Worm (Caenorhabditis elegans) whole organism, L4 larva: ENCODE results near the gene D2024.18.
A peak's percentile ranks its signal among the peaks of the same experiment; 100 is the strongest.

Source experiments
- D1046.2 ChIP-seq: fragments of 200-800 bp; sonication (Bioruptor generic); IDR thresholded peaks from 2 replicates; pipeline ENCODE4 v1.3.6; 2022; ENCODE audit warnings: missing genetic modification characterization, missing compliant biosample characterization
- F10B5.3 ChIP-seq: sonication (generic microtip); optimal IDR thresholded peaks from 2 replicates; lab custom pipeline; 2016; ENCODE audit warnings: mild to moderate bottlenecking, missing genetic modification characterization, missing compliant biosample characterization
- F26F4.8 ChIP-seq: fragments of 200-800 bp; sonication (Bioruptor generic); conservative IDR thresholded peaks from 2 replicates; pipeline ENCODE4 v1.3.6; 2022; ENCODE audit warnings: missing genetic modification characterization, missing compliant biosample characterization
- F37D6.2 ChIP-seq: sonication (generic microtip); optimal IDR thresholded peaks from 2 replicates; lab custom pipeline; 2016; ENCODE audit warnings: mild to moderate bottlenecking, missing genetic modification characterization, missing compliant biosample characterization
- F44E2.7 ChIP-seq: fragments of 200-800 bp; sonication (Bioruptor generic); IDR thresholded peaks from 2 replicates; pipeline ENCODE4 v2.1.2; 2022; ENCODE audit warnings: missing genetic modification characterization, missing compliant biosample characterization
- F49E8.2 ChIP-seq: sonication (generic microtip); optimal IDR thresholded peaks from 2 replicates; lab custom pipeline; 2016; ENCODE audit warnings: missing compliant biosample characterization, mild to moderate bottlenecking, missing genetic modification characterization, borderline replicate concordance
- R02D3.7 ChIP-seq: fragments of 150-350 bp; sonication (generic microtip); optimal IDR thresholded peaks from 3 replicates; lab custom pipeline; 2014; ENCODE audit warnings: missing biosample characterization, missing genetic modification characterization
- ama-1 ChIP-seq: fragments of 150-350 bp; optimal IDR thresholded peaks from 2 replicates; lab custom pipeline; 2014; ENCODE audit warnings: inconsistent platforms, mixed read lengths
- attf-4 ChIP-seq: sonication (generic microtip); optimal IDR thresholded peaks from 3 replicates; lab custom pipeline; 2017; ENCODE audit warnings: missing biosample characterization, missing genetic modification characterization
- ceh-28 ChIP-seq: fragments of 150-350 bp; optimal IDR thresholded peaks from 2 replicates; lab custom pipeline; 2014; ENCODE audit warnings: missing biosample characterization, missing genetic modification reagents, missing genetic modification characterization
- ceh-44 ChIP-seq: fragments of 200-800 bp; sonication (Bioruptor generic); IDR thresholded peaks from 2 replicates; pipeline ENCODE4 v1.3.6; 2022; ENCODE audit warnings: missing genetic modification reagents, missing genetic modification characterization, missing compliant biosample characterization
- ces-1 ChIP-seq: fragments of 150-350 bp; sonication (generic microtip); optimal IDR thresholded peaks from 4 replicates; lab custom pipeline; 2014; ENCODE audit warnings: missing biosample characterization, missing genetic modification reagents, missing genetic modification characterization
- ctbp-1 ChIP-seq: fragments of 200-800 bp; sonication (Bioruptor generic); IDR thresholded peaks from 2 replicates; pipeline ENCODE4 v1.3.6; 2022; ENCODE audit warnings: missing genetic modification reagents, missing genetic modification characterization, missing compliant biosample characterization
- daf-16 ChIP-seq, 3 experiments: sonication (generic microtip); optimal IDR thresholded peaks; 2 replicates each; lab custom pipeline; 2016 to 2017; ENCODE audit warnings: missing genetic modification characterization in 3 of 3, missing genetic modification reagents in 3 of 3, mild to moderate bottlenecking in 2 of 3, missing compliant biosample characterization in 2 of 3, missing biosample characterization in 1 of 3, moderate library complexity in 1 of 3
- daf-19 ChIP-seq: fragments of 200-800 bp; sonication (Bioruptor generic); conservative IDR thresholded peaks from 2 replicates; pipeline ENCODE4 v1.3.6; 2022; ENCODE audit warnings: missing genetic modification characterization, missing compliant biosample characterization
- daf-8 ChIP-seq: fragments of 200-800 bp; sonication (Bioruptor generic); IDR thresholded peaks from 2 replicates; pipeline ENCODE4 v1.3.6; 2022; ENCODE audit warnings: missing genetic modification characterization, missing compliant biosample characterization
- dmd-6 ChIP-seq: fragments of 200-800 bp; sonication (Bioruptor generic); IDR thresholded peaks from 2 replicates; pipeline ENCODE4 v1.3.6; 2022; ENCODE audit warnings: missing genetic modification reagents, missing genetic modification characterization, missing compliant biosample characterization
- dmd-9 ChIP-seq: fragments of 200-800 bp; sonication (Bioruptor generic); IDR thresholded peaks from 2 replicates; pipeline ENCODE4 v1.3.6; 2022; ENCODE audit warnings: missing genetic modification reagents, missing genetic modification characterization, missing compliant biosample characterization
- dve-1 ChIP-seq: sonication (generic microtip); optimal IDR thresholded peaks from 2 replicates; lab custom pipeline; 2017; ENCODE audit warnings: antibody characterized with exemption, mild to moderate bottlenecking, missing genetic modification characterization, missing compliant biosample characterization; ENCODE audit not compliant: insufficient read depth
- egl-27 ChIP-seq: sonication (generic microtip); optimal IDR thresholded peaks from 3 replicates; lab custom pipeline; 2017; ENCODE audit warnings: missing biosample characterization, missing genetic modification reagents, missing genetic modification characterization
- egl-43 ChIP-seq: fragments of 200-800 bp; sonication (Bioruptor generic); IDR thresholded peaks from 2 replicates; pipeline ENCODE4 v1.3.6; 2022; ENCODE audit warnings: missing genetic modification reagents, missing genetic modification characterization, missing compliant biosample characterization
- fkh-10 ChIP-seq: fragments of 150-350 bp; optimal IDR thresholded peaks from 2 replicates; lab custom pipeline; 2014; ENCODE audit warnings: missing biosample characterization, missing genetic modification reagents, missing genetic modification characterization
- hlh-11 ChIP-seq: fragments of 200-800 bp; sonication (Bioruptor generic); optimal IDR thresholded peaks from 2 replicates; lab custom pipeline; 2018; ENCODE audit warnings: mild to moderate bottlenecking, missing genetic modification characterization, missing compliant biosample characterization
- jun-1 ChIP-seq: fragments of 150-350 bp; optimal IDR thresholded peaks from 2 replicates; lab custom pipeline; 2014; ENCODE audit warnings: missing biosample characterization, missing genetic modification reagents, missing genetic modification characterization
- lim-7 ChIP-seq: fragments of 200-800 bp; sonication (Bioruptor generic); IDR thresholded peaks from 2 replicates; pipeline ENCODE4 v1.3.6; 2022; ENCODE audit warnings: missing genetic modification characterization, missing compliant biosample characterization
- lin-1 ChIP-seq: fragments of 200-800 bp; sonication (Bioruptor generic); IDR thresholded peaks from 2 replicates; pipeline ENCODE4 v1.3.6; 2022; ENCODE audit warnings: missing genetic modification reagents, missing genetic modification characterization, missing compliant biosample characterization
- mdl-1 ChIP-seq, 2 experiments: fragments of 150-350 bp in 1 of 2; sonication (generic microtip) in 1 of 2; optimal IDR thresholded peaks; 2 replicates each; lab custom pipeline; 2014 to 2017; ENCODE audit warnings: missing biosample characterization in 2 of 2, missing genetic modification characterization in 2 of 2
- mdt-29 ChIP-seq: fragments of 200-800 bp; sonication (Bioruptor generic); IDR thresholded peaks from 2 replicates; pipeline ENCODE4 v1.3.6; 2022; ENCODE audit warnings: missing genetic modification reagents, missing genetic modification characterization, missing compliant biosample characterization
- mep-1 ChIP-seq: fragments of 150-350 bp; sonication (generic microtip); optimal IDR thresholded peaks from 3 replicates; lab custom pipeline; 2014; ENCODE audit warnings: missing biosample characterization, missing genetic modification characterization
- mes-2 ChIP-seq: sonication (generic microtip); optimal IDR thresholded peaks from 2 replicates; lab custom pipeline; 2016; ENCODE audit warnings: missing genotype, mild to moderate bottlenecking, missing genetic modification characterization, missing compliant biosample characterization; ENCODE audit not compliant: poor library complexity, severe bottlenecking
- nhr-10 ChIP-seq: fragments of 150-350 bp; optimal IDR thresholded peaks from 2 replicates; lab custom pipeline; 2014; ENCODE audit warnings: missing biosample characterization, missing genetic modification characterization
- nhr-11 ChIP-seq: fragments of 150-350 bp; optimal IDR thresholded peaks from 2 replicates; lab custom pipeline; 2014; ENCODE audit warnings: missing biosample characterization, missing genetic modification characterization
- nhr-25 ChIP-seq: sonication (generic microtip); optimal IDR thresholded peaks from 2 replicates; lab custom pipeline; 2017; ENCODE audit warnings: missing genetic modification characterization, mild to moderate bottlenecking, missing compliant biosample characterization, antibody characterized with exemption, moderate library complexity, borderline replicate concordance; ENCODE audit not compliant: insufficient read depth
- nhr-28 ChIP-seq: fragments of 150-350 bp; optimal IDR thresholded peaks from 2 replicates; lab custom pipeline; 2014; ENCODE audit warnings: missing biosample characterization, missing genetic modification characterization
- nhr-41 ChIP-seq: fragments of 200-800 bp; sonication (Bioruptor generic); IDR thresholded peaks from 2 replicates; pipeline ENCODE4 v1.3.6; 2022; ENCODE audit warnings: missing genetic modification reagents, missing genetic modification characterization, missing compliant biosample characterization
- nhr-48 ChIP-seq: sonication (generic microtip); optimal IDR thresholded peaks from 2 replicates; lab custom pipeline; 2016; ENCODE audit warnings: mild to moderate bottlenecking, missing genetic modification characterization, missing compliant biosample characterization
- nhr-76 ChIP-seq: fragments of 150-350 bp; optimal IDR thresholded peaks from 2 replicates; lab custom pipeline; 2014; ENCODE audit warnings: missing biosample characterization, missing genetic modification characterization
- nhr-77 ChIP-seq: fragments of 150-350 bp; optimal IDR thresholded peaks from 2 replicates; lab custom pipeline; 2014; ENCODE audit warnings: missing biosample characterization, missing genetic modification characterization
- pha-4 ChIP-seq, 2 experiments: fragments of 150-350 bp in 1 of 2; fragments of 200-800 bp in 1 of 2; sonication (Bioruptor generic) in 1 of 2; IDR thresholded peaks in 1 of 2; optimal IDR thresholded peaks in 1 of 2; 2 replicates each; pipeline versions ENCODE4 v1.3.6 to Lab custom; 2014 to 2022; ENCODE audit warnings: missing genetic modification characterization in 2 of 2, missing genetic modification reagents in 2 of 2, missing biosample characterization in 1 of 2, missing compliant biosample characterization in 1 of 2
- php-3 ChIP-seq: fragments of 200-800 bp; sonication (Bioruptor generic); IDR thresholded peaks from 2 replicates; pipeline ENCODE4 v1.3.6; 2022; ENCODE audit warnings: missing genetic modification reagents, missing genetic modification characterization, missing compliant biosample characterization
- sdz-12 ChIP-seq: fragments of 200-800 bp; sonication (Bioruptor generic); optimal IDR thresholded peaks from 2 replicates; lab custom pipeline; 2018; ENCODE audit warnings: mild to moderate bottlenecking, missing genetic modification characterization, missing compliant biosample characterization
- set-16 ChIP-seq: fragments of 200-800 bp; sonication (Bioruptor generic); IDR thresholded peaks from 2 replicates; pipeline ENCODE4 v1.3.6; 2022; ENCODE audit warnings: missing genetic modification reagents, missing genetic modification characterization, missing compliant biosample characterization
- snpc-4 ChIP-seq: fragments of 150-350 bp; optimal IDR thresholded peaks from 2 replicates; lab custom pipeline; 2014; ENCODE audit warnings: missing biosample characterization, missing genetic modification characterization
- spr-3 ChIP-seq: fragments of 200-800 bp; sonication (Bioruptor generic); optimal IDR thresholded peaks from 2 replicates; lab custom pipeline; 2018; ENCODE audit warnings: mild to moderate bottlenecking, missing genetic modification characterization, missing compliant biosample characterization
- tag-97 ChIP-seq: fragments of 200-800 bp; sonication (Bioruptor generic); IDR thresholded peaks from 2 replicates; pipeline ENCODE4 v1.3.6; 2022; ENCODE audit warnings: missing genetic modification characterization, missing compliant biosample characterization
- tra-1 ChIP-seq: fragments of 200-800 bp; sonication (Bioruptor generic); IDR thresholded peaks from 2 replicates; pipeline ENCODE4 v1.3.6; 2022; ENCODE audit warnings: missing genetic modification reagents, missing genetic modification characterization, missing compliant biosample characterization
- vab-7 ChIP-seq: fragments of 200-800 bp; sonication (Bioruptor generic); IDR thresholded peaks from 2 replicates; pipeline ENCODE4 v1.3.6; 2022; ENCODE audit warnings: missing genetic modification reagents, missing genetic modification characterization, missing compliant biosample characterization
- zfp-3 ChIP-seq: fragments of 200-800 bp; sonication (Bioruptor generic); conservative IDR thresholded peaks from 2 replicates; pipeline ENCODE4 v1.3.6; 2022; ENCODE audit warnings: missing genetic modification reagents, missing genetic modification characterization, missing compliant biosample characterization
- ztf-11 ChIP-seq: fragments of 150-350 bp; optimal IDR thresholded peaks from 2 replicates; lab custom pipeline; 2014; ENCODE audit warnings: missing biosample characterization, missing genetic modification characterization
- ztf-7 ChIP-seq: fragments of 150-350 bp; optimal IDR thresholded peaks from 2 replicates; lab custom pipeline; 2014; ENCODE audit warnings: missing biosample characterization, missing genetic modification characterization

Gene D2024.18

ce11 chrIV:7235382-7235917, 14.8 kb upstream of the D2024.18 start:
- peak; percentile 77 for TF ChIP-seq hlh-11 (tag; lab: Kevin White, UChicago)
- no peak for TF ChIP-seq F49E8.2 (tag; lab: Kevin White, UChicago)
- no peak for TF ChIP-seq F26F4.8 (GFP tag; lab: Robert Waterston, UW)
- peak; percentile 75 for TF ChIP-seq egl-43 (GFP tag; lab: Robert Waterston, UW)
- TF ChIP-seq ctbp-1 (GFP tag; lab: Robert Waterston, UW): no peak
- no peak for TF ChIP-seq ces-1 (GFP tag; lab: Kevin White, UChicago)
- peak; percentile 38 for TF ChIP-seq mes-2 (tag; lab: Kevin White, UChicago)
- no peak for TF ChIP-seq tag-97 (GFP tag; lab: Robert Waterston, UW)
- TF ChIP-seq set-16 (GFP tag; lab: Robert Waterston, UW): no peak
- TF ChIP-seq sdz-12 (GFP tag; lab: Kevin White, UChicago): no peak
- TF ChIP-seq php-3 (GFP tag; lab: Robert Waterston, UW): peak; percentile 62; the same call in 1 of the 2 replicates
- TF ChIP-seq nhr-76 (tag; lab: Kevin White, UChicago): no peak
- no peak for TF ChIP-seq daf-19 (GFP tag; lab: Robert Waterston, UW)
- TF ChIP-seq ztf-11 (tag; lab: Kevin White, UChicago): no peak
- peak; percentile 46; the same call in 1 of the 2 replicates for TF ChIP-seq lin-1 (GFP tag; lab: Robert Waterston, UW)
- no peak for TF ChIP-seq F44E2.7
- no peak for TF ChIP-seq nhr-77 (tag; lab: Kevin White, UChicago)
- TF ChIP-seq F10B5.3 (tag; lab: Kevin White, UChicago): no peak
- TF ChIP-seq daf-16 (GFP tag; optimal IDR thresholded peaks at IDR 0.05; lab: Kevin White, UChicago): peak in 1 of 2 experiments; percentile 43
- TF ChIP-seq daf-16 (tag; optimal IDR thresholded peaks at IDR 0.05; lab: Kevin White, UChicago): peak; percentile 18
- no peak for TF ChIP-seq pha-4 (GFP tag; IDR thresholded peaks at IDR 0.05; lab: Robert Waterston, UW)
- TF ChIP-seq pha-4 (tag; optimal IDR thresholded peaks at IDR 0.05; lab: Kevin White, UChicago): no peak
- peak; percentile 69; the same call in 1 of the 2 replicates for TF ChIP-seq dmd-6 (GFP tag; lab: Robert Waterston, UW)
- no peak for TF ChIP-seq ztf-7 (tag; lab: Kevin White, UChicago)
- peak; percentile 56 for TF ChIP-seq fkh-10 (GFP tag; lab: Kevin White, UChicago)
- TF ChIP-seq ceh-28 (tag; lab: Kevin White, UChicago): no peak
- TF ChIP-seq nhr-41 (GFP tag; lab: Robert Waterston, UW): no peak
- no peak for TF ChIP-seq snpc-4
- no peak for TF ChIP-seq dmd-9 (GFP tag; lab: Robert Waterston, UW)
- TF ChIP-seq spr-3 (GFP tag; lab: Kevin White, UChicago): no peak
- peak; percentile 71 for TF ChIP-seq mep-1
- peak; percentile 4 for TF ChIP-seq F37D6.2
- TF ChIP-seq tra-1 (GFP tag; lab: Robert Waterston, UW): no peak
- no peak for TF ChIP-seq vab-7 (GFP tag; lab: Robert Waterston, UW)
- TF ChIP-seq nhr-10 (tag; lab: Kevin White, UChicago): no peak
- TF ChIP-seq R02D3.7: no peak
- no peak for TF ChIP-seq mdt-29 (GFP tag; lab: Robert Waterston, UW)
- no peak for TF ChIP-seq ceh-44 (GFP tag; lab: Robert Waterston, UW)
- peak; percentile 78 for TF ChIP-seq dve-1 (tag; lab: Kevin White, UChicago)
- TF ChIP-seq egl-27: no peak
- no peak for TF ChIP-seq jun-1 (tag; lab: Kevin White, UChicago)
- TF ChIP-seq D1046.2: no peak
- no peak for TF ChIP-seq zfp-3 (GFP tag; lab: Robert Waterston, UW)
- TF ChIP-seq nhr-28 (tag; lab: Kevin White, UChicago): peak; percentile 89
- TF ChIP-seq nhr-25: no peak
- peak; percentile 57 for TF ChIP-seq nhr-11 (tag; lab: Kevin White, UChicago)
- TF ChIP-seq attf-4 (tag; lab: Kevin White, UChicago): no peak
- no peak for TF ChIP-seq daf-8
- no peak for TF ChIP-seq ama-1 (lab: Kevin White, UChicago)
- TF ChIP-seq mdl-1 (tag; optimal IDR thresholded peaks at IDR 0.05; lab: Kevin White, UChicago): peak in 1 of 2 experiments; percentile 19
- TF ChIP-seq nhr-48: no peak
- TF ChIP-seq lim-7 (GFP tag; lab: Robert Waterston, UW): 0 out of 2 replicates have a peak, but pooled peaks have one; percentile 27
